Worm (Caenorhabditis elegans) whole organism, young adult: ENCODE data around the gene C01G6.2.

Experiments used
- B0336.3 ChIP-seq: fragments of 200-800 bp; sonication (Bioruptor generic); IDR thresholded peaks from 2 replicates; pipeline ENCODE4 v1.3.6; 2022; ENCODE audit warnings: missing genetic modification characterization, missing compliant biosample characterization
- F22D6.2 ChIP-seq: sonication (generic microtip); optimal IDR thresholded peaks from 2 replicates; lab custom pipeline; 2016; ENCODE audit warnings: mild to moderate bottlenecking, missing genetic modification characterization, missing compliant biosample characterization
- F23B12.7 ChIP-seq: sonication (generic microtip); optimal IDR thresholded peaks from 2 replicates; lab custom pipeline; 2017; ENCODE audit warnings: missing genetic modification characterization, mild to moderate bottlenecking, missing compliant biosample characterization, antibody characterized with exemption, moderate library complexity; ENCODE audit not compliant: insufficient read depth
- F55B11.4 ChIP-seq: sonication (generic microtip); optimal IDR thresholded peaks from 2 replicates; lab custom pipeline; 2016; ENCODE audit warnings: missing compliant biosample characterization, missing genetic modification characterization, borderline replicate concordance; ENCODE audit not compliant: insufficient read depth
- F57C9.4 ChIP-seq: sonication (generic microtip); optimal IDR thresholded peaks from 2 replicates; lab custom pipeline; 2017; ENCODE audit warnings: mild to moderate bottlenecking, missing genetic modification characterization, missing compliant biosample characterization
- K11D2.4 ChIP-seq: fragments of 200-800 bp; sonication (Bioruptor generic); IDR thresholded peaks from 2 replicates; pipeline ENCODE4 v1.3.6; 2022; ENCODE audit warnings: missing genetic modification reagents, missing genetic modification characterization, missing compliant biosample characterization
- Y53F4B.3 ChIP-seq: fragments of 200-800 bp; sonication (Bioruptor generic); IDR thresholded peaks from 2 replicates; pipeline ENCODE4 v1.3.6; 2022; ENCODE audit warnings: missing genetic modification reagents, missing genetic modification characterization, missing compliant biosample characterization
- Y53G8AR.9 ChIP-seq: fragments of 200-800 bp; sonication (Bioruptor generic); conservative IDR thresholded peaks from 2 replicates; pipeline ENCODE4 v1.3.6; 2022; ENCODE audit warnings: missing genetic modification reagents, missing genetic modification characterization, missing compliant biosample characterization
- Y56A3A.18 ChIP-seq: fragments of 200-800 bp; sonication (Bioruptor generic); IDR thresholded peaks from 2 replicates; pipeline ENCODE4 v1.3.6; 2022; ENCODE audit warnings: missing genetic modification reagents, missing genetic modification characterization, missing compliant biosample characterization
- akir-1 ChIP-seq: fragments of 200-800 bp; sonication (Bioruptor generic); optimal IDR thresholded peaks from 2 replicates; lab custom pipeline; 2018; ENCODE audit warnings: mild to moderate bottlenecking, missing genetic modification characterization, moderate library complexity, missing compliant biosample characterization
- ama-1 ChIP-seq, 3 experiments: fragments of 150-350 bp in 1 of 3; sonication (generic microtip) in 2 of 3; optimal IDR thresholded peaks; 2 replicates each; lab custom pipeline; 2014 to 2018; ENCODE audit warnings: missing biosample characterization in 2 of 3, missing genetic modification characterization in 2 of 3, missing genetic modification reagents in 2 of 3
- athp-1 ChIP-seq: sonication (generic microtip); optimal IDR thresholded peaks from 2 replicates; lab custom pipeline; 2017; ENCODE audit warnings: mild to moderate bottlenecking, missing genetic modification characterization, missing compliant biosample characterization
- ccch-3 ChIP-seq: fragments of 200-800 bp; sonication (Bioruptor generic); optimal IDR thresholded peaks from 2 replicates; lab custom pipeline; 2018; ENCODE audit warnings: mild to moderate bottlenecking, missing genetic modification characterization, missing compliant biosample characterization
- ceh-100 ChIP-seq: fragments of 200-800 bp; sonication (Bioruptor generic); IDR thresholded peaks from 2 replicates; pipeline ENCODE4 v1.3.6; 2022; ENCODE audit warnings: missing genetic modification reagents, missing genetic modification characterization, missing compliant biosample characterization
- die-1 ChIP-seq: sonication (generic microtip); optimal IDR thresholded peaks from 2 replicates; lab custom pipeline; 2016; ENCODE audit warnings: missing genotype, mild to moderate bottlenecking, missing genetic modification characterization, missing compliant biosample characterization
- efl-1 ChIP-seq: fragments of 150-350 bp; optimal IDR thresholded peaks from 2 replicates; lab custom pipeline; 2014; ENCODE audit warnings: missing biosample characterization, missing genetic modification reagents, missing genetic modification characterization
- hlh-12 ChIP-seq: sonication (generic microtip); optimal IDR thresholded peaks from 2 replicates; lab custom pipeline; 2016; ENCODE audit warnings: missing genetic modification characterization, missing compliant biosample characterization
- lin-35 ChIP-seq, 3 experiments: fragments of 150-350 bp in 2 of 3; sonication (generic microtip) in 1 of 3; optimal IDR thresholded peaks; 2 replicates each; lab custom pipeline; 2014 to 2018; ENCODE audit warnings: missing biosample characterization in 3 of 3, missing genetic modification characterization in 3 of 3, missing genetic modification reagents in 3 of 3
- lsl-1 ChIP-seq: fragments of 200-800 bp; sonication (Bioruptor generic); optimal IDR thresholded peaks from 2 replicates; lab custom pipeline; 2018; ENCODE audit warnings: mild to moderate bottlenecking, missing genetic modification characterization, moderate library complexity, missing compliant biosample characterization
- madf-6 ChIP-seq: fragments of 200-800 bp; sonication (Bioruptor generic); IDR thresholded peaks from 2 replicates; pipeline ENCODE4 v1.3.6; 2022; ENCODE audit warnings: missing genetic modification reagents, missing genetic modification characterization, missing compliant biosample characterization
- mcd-1 ChIP-seq: fragments of 200-800 bp; sonication (Bioruptor generic); IDR thresholded peaks from 2 replicates; pipeline ENCODE4 v1.3.6; 2022; ENCODE audit warnings: missing genetic modification reagents, missing genetic modification characterization, missing compliant biosample characterization
- nfya-2 ChIP-seq: fragments of 200-800 bp; sonication (Bioruptor generic); IDR thresholded peaks from 2 replicates; pipeline ENCODE4 v1.3.6; 2022; ENCODE audit warnings: missing genetic modification reagents, missing genetic modification characterization, missing compliant biosample characterization
- nfyb-1 ChIP-seq: fragments of 200-800 bp; sonication (Bioruptor generic); IDR thresholded peaks from 2 replicates; pipeline ENCODE4 v1.3.6; 2022; ENCODE audit warnings: missing genetic modification reagents, missing genetic modification characterization, missing compliant biosample characterization
- rec-8 ChIP-seq, 2 experiments: sonication (generic microtip); optimal IDR thresholded peaks; 2 replicates each; lab custom pipeline; 2016; ENCODE audit warnings: mild to moderate bottlenecking in 2 of 2, missing genetic modification characterization in 2 of 2, missing genetic modification reagents in 2 of 2, missing genotype in 2 of 2, missing biosample characterization in 1 of 2, missing compliant biosample characterization in 1 of 2, moderate library complexity in 1 of 2
- repo-1 ChIP-seq: sonication (generic microtip); optimal IDR thresholded peaks from 2 replicates; lab custom pipeline; 2017; ENCODE audit warnings: mild to moderate bottlenecking, missing genetic modification characterization, missing compliant biosample characterization
- sea-2 ChIP-seq: fragments of 200-800 bp; sonication (Bioruptor generic); IDR thresholded peaks from 2 replicates; pipeline ENCODE4 v1.3.6; 2022; ENCODE audit warnings: missing genetic modification characterization, missing compliant biosample characterization
- tbp1 ChIP-seq: fragments of 200-800 bp; sonication (Bioruptor generic); optimal IDR thresholded peaks from 2 replicates; lab custom pipeline; 2018; ENCODE audit warnings: mild to moderate bottlenecking, missing genetic modification characterization, missing compliant biosample characterization
- zfh-2 ChIP-seq: fragments of 200-800 bp; sonication (Bioruptor generic); conservative IDR thresholded peaks from 2 replicates; pipeline ENCODE4 v1.3.6; 2022; ENCODE audit warnings: missing genetic modification reagents, missing genetic modification characterization, missing compliant biosample characterization

The C01G6.2 gene

ce11 chrII:9264689-9265278 lies 2.1 kb upstream of the C01G6.2 start:
- TF ChIP-seq F22D6.2 (tag; lab: Kevin White, UChicago) (no peak), akir-1 (GFP tag; lab: Kevin White, UChicago) (no peak)

ce11 chrII:9265705-9266104 lies 1.1 kb upstream of the C01G6.2 start:
- TF ChIP-seq zfh-2 (GFP tag; lab: Robert Waterston, UW): no peak
- TF ChIP-seq B0336.3: no peak
- TF ChIP-seq sea-2 (GFP tag; lab: Robert Waterston, UW): no peak
- no peak for TF ChIP-seq F22D6.2 (tag; lab: Kevin White, UChicago)
- no peak for TF ChIP-seq F55B11.4 (tag; lab: Kevin White, UChicago)
- no peak for TF ChIP-seq F57C9.4 (tag; lab: Kevin White, UChicago)
- no peak for TF ChIP-seq ceh-100 (GFP tag; lab: Robert Waterston, UW)
- TF ChIP-seq Y53G8AR.9 (GFP tag; lab: Robert Waterston, UW): no peak
- TF ChIP-seq F23B12.7 (tag; lab: Kevin White, UChicago): no peak
- no peak for TF ChIP-seq lin-35 (GFP tag; optimal IDR thresholded peaks at IDR 0.05; lab: Kevin White, UChicago)

ce11 chrII:9266252-9266651 lies 603 bp upstream of the C01G6.2 start:
- TF ChIP-seq ama-1 (optimal IDR thresholded peaks at IDR 0.05; lab: Kevin White, UChicago) (no peak), ama-1 (GFP tag; optimal IDR thresholded peaks at IDR 0.05; lab: Kevin White, UChicago) (no peak)

- TF ChIP-seq repo-1 (tag; lab: Kevin White, UChicago) (no peak), akir-1 (GFP tag; lab: Kevin White, UChicago) (no peak), tbp1 (GFP tag; lab: Kevin White, UChicago) (no peak), Y53F4B.3 (GFP tag; lab: Robert Waterston, UW) (no peak), die-1 (no peak), nfya-2 (no peak), hlh-12 (tag; lab: Kevin White, UChicago) (no peak), rec-8 (tag; optimal IDR thresholded peaks at IDR 0.05; lab: Kevin White, UChicago) (no peak), athp-1 (no peak), nfyb-1 (no peak), lsl-1 (GFP tag; lab: Kevin White, UChicago) (no peak), Y56A3A.18 (GFP tag; lab: Robert Waterston, UW) (no peak)
Observed at ce11 chrII:9268983-9269382, 2.1 kb downstream of the C01G6.2 start.

ce11 chrII:9269588-9269987 lies 2.7 kb downstream of the C01G6.2 start, which contains the start of gene C01G6.3:
TSS of gene C01G6.3 (plus strand) at chrII:9269888.
- TF ChIP-seq mcd-1 (no peak), efl-1 (peak; percentile 61), madf-6 (GFP tag; lab: Robert Waterston, UW) (0 out of 2 replicates have a peak, but pooled peaks have one; percentile 38)

- TF ChIP-seq tbp1 (GFP tag; lab: Kevin White, UChicago): no peak
- no peak for TF ChIP-seq ccch-3 (GFP tag; lab: Kevin White, UChicago)
- TF ChIP-seq K11D2.4: no peak
Observed at ce11 chrII:9271285-9271684, 4.4 kb downstream of the C01G6.2 start.
